Worm (Caenorhabditis elegans) whole organism, early embryonic: ENCODE results near the gene gldi-10.

Experiments
- B0310.2 ChIP-seq: sonication (generic microtip); optimal IDR thresholded peaks from 2 replicates; lab custom pipeline; 2016; ENCODE audit warnings: mild to moderate bottlenecking, missing genetic modification characterization, missing compliant biosample characterization
- aly-1 ChIP-seq: sonication (generic microtip); optimal IDR thresholded peaks from 2 replicates; lab custom pipeline; 2016; ENCODE audit warnings: missing genetic modification characterization, missing compliant biosample characterization
- ama-1 ChIP-seq: fragments of 150-350 bp; optimal IDR thresholded peaks from 2 replicates; lab custom pipeline; 2014
- ceh-13 ChIP-seq: fragments of 200-800 bp; sonication (Bioruptor generic); optimal IDR thresholded peaks from 2 replicates; lab custom pipeline; 2018; ENCODE audit warnings: mild to moderate bottlenecking, missing genetic modification characterization, missing compliant biosample characterization
- ets-7 ChIP-seq: sonication (generic microtip); optimal IDR thresholded peaks from 2 replicates; lab custom pipeline; 2016; ENCODE audit warnings: missing genotype, missing genetic modification characterization, missing compliant biosample characterization
- flt-1 ChIP-seq: fragments of 200-800 bp; sonication (Bioruptor generic); IDR thresholded peaks from 2 replicates; pipeline ENCODE4 v1.3.6; 2022; ENCODE audit warnings: missing genetic modification characterization, missing compliant biosample characterization
- hmbx-1 ChIP-seq: sonication (generic microtip); optimal IDR thresholded peaks from 2 replicates; lab custom pipeline; 2016; ENCODE audit warnings: mild to moderate bottlenecking, missing genetic modification characterization, missing compliant biosample characterization
- hmg-4 ChIP-seq: fragments of 200-800 bp; sonication (Bioruptor generic); optimal IDR thresholded peaks from 2 replicates; lab custom pipeline; 2018; ENCODE audit warnings: mild to moderate bottlenecking, missing genetic modification characterization, missing compliant biosample characterization
- hnd-1 ChIP-seq: sonication (generic microtip); optimal IDR thresholded peaks from 2 replicates; lab custom pipeline; 2016; ENCODE audit warnings: missing genetic modification characterization, missing compliant biosample characterization
- pes-1 ChIP-seq: fragments of 200-800 bp; sonication (Bioruptor generic); IDR thresholded peaks from 2 replicates; pipeline ENCODE4 v1.3.6; 2022; ENCODE audit warnings: missing genetic modification reagents, missing genetic modification characterization, missing compliant biosample characterization
- sea-1 ChIP-seq: fragments of 200-800 bp; sonication (Bioruptor generic); conservative IDR thresholded peaks from 2 replicates; pipeline ENCODE4 v1.3.6; 2022; ENCODE audit warnings: missing genetic modification characterization, missing compliant biosample characterization
- tbx-11 ChIP-seq: fragments of 200-800 bp; sonication (Bioruptor generic); IDR thresholded peaks from 2 replicates; pipeline ENCODE4 v1.3.6; 2022; ENCODE audit warnings: missing genetic modification characterization, missing compliant biosample characterization
- tbx-37 ChIP-seq: fragments of 200-800 bp; sonication (Bioruptor generic); conservative IDR thresholded peaks from 2 replicates; pipeline ENCODE4 v1.3.6; 2022; ENCODE audit warnings: missing genetic modification reagents, missing genetic modification characterization, missing compliant biosample characterization
- tra-4 ChIP-seq: sonication (generic microtip); optimal IDR thresholded peaks from 2 replicates; lab custom pipeline; 2017; ENCODE audit warnings: missing genetic modification characterization, missing compliant biosample characterization

- TF ChIP-seq ceh-13 (GFP tag; lab: Kevin White, UChicago) (no peak), ama-1 (lab: Kevin White, UChicago) (no peak), hmg-4 (GFP tag; lab: Kevin White, UChicago) (no peak), hmbx-1 (tag; lab: Kevin White, UChicago) (no peak), ets-7 (no peak), hnd-1 (tag; lab: Kevin White, UChicago) (no peak), flt-1 (GFP tag; lab: Robert Waterston, UW) (no peak), sea-1 (GFP tag; lab: Robert Waterston, UW) (no peak), tbx-11 (no peak), pes-1 (GFP tag; lab: Robert Waterston, UW) (no peak), aly-1 (tag; lab: Kevin White, UChicago) (no peak), tbx-37 (no peak), B0310.2 (no peak), tra-4 (tag; lab: Kevin White, UChicago) (no peak)
Observed at ce11 chrIV:9116452-9116851, 17.4 kb downstream of the gldi-10 start.
